Fruit fly (Drosophila melanogaster) whole organism: Measurements from ENCODE around the gene sip2.

Experiments used
- psq ChIP-seq: fragments of >200 bp; optimal IDR thresholded peaks from 2 replicates; lab custom pipeline; 2017

Gene sip2

dm6 chr2L:6913964-6914363, 49.9 kb downstream of the sip2 start, which contains the start of gene Wee1:
Wee1 (minus strand) TSS chr2L:6914138.
- TF ChIP-seq psq (lab: Kevin White, UChicago): no peak
